Worm (Caenorhabditis elegans) whole organism, mixed stage, embryonic: ENCODE data around the gene ZK622.1.

Experiments
- elt-1 ChIP-seq: sonication (generic microtip); optimal IDR thresholded peaks from 2 replicates; lab custom pipeline; 2017; ENCODE audit warnings: missing genetic modification characterization, mild to moderate bottlenecking, missing compliant biosample characterization, antibody characterized with exemption, moderate library complexity, borderline replicate concordance; ENCODE audit not compliant: insufficient read depth
- elt-3 ChIP-seq: fragments of 150-350 bp; optimal IDR thresholded peaks from 2 replicates; lab custom pipeline; 2014; ENCODE audit warnings: missing biosample characterization, missing genetic modification characterization
- lsy-2 ChIP-seq: fragments of 150-350 bp; optimal IDR thresholded peaks from 2 replicates; lab custom pipeline; 2014; ENCODE audit warnings: missing biosample characterization, missing genetic modification characterization

DNA sequence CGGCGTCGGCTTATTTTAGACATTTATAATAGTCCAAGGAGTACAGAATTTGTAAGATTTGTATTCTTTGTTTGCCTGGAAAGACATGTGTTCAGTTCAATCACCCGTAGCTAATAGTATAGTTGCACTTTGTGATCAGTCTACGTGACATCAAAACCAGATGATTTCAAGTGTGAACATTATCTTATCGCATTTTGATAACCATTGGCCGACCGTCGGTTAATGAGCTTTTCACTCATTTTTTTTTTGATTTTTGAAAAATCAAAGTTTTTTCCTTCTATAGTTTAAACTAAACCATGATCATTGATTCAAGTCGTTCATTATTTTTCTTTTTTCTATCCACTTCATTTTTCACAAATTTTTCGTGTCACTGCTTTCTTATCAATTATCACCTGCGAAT, 13.6 kb downstream of the ZK622.1 start:
- TF ChIP-seq elt-3 (tag; lab: Kevin White, UChicago) (no peak), elt-1 (tag; lab: Kevin White, UChicago) (no peak), lsy-2 (tag; lab: Kevin White, UChicago) (no peak)
